Worm (Caenorhabditis elegans): Measurements from ENCODE around the gene Y51A2B.8.

Y51A2B.8 gene

DNA sequence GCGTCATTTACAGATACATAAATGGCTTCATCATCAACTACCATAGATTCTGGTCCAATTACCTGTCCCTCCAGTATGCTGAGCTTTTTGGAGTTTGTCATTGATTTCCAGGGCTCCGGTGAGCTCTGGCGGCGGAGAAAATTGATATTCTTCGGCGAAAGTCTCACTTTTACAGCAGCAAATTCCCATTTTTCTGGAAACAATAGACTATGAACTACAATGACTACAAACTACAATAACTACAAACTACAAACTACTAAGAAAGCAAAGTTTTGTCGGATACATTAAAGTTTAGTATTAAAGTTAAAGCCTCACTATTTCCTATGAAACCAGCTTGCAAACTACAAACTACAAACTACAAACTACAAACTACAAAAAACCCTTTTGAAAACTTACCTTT, 23.2 kb upstream of the Y51A2B.8 start, which contains the start of gene C08E8.2:
Gene C08E8.2, minus strand, starts transcription at position 101 of the 400 bp plus-strand sequence.
- TF ChIP-seq Y95B8A.8 (GFP tag; IDR thresholded peaks at IDR 0.05): no peak
- no peak for TF ChIP-seq ekl-4 (GFP tag; IDR thresholded peaks at IDR 0.05)
- TF ChIP-seq cebp-2 (GFP tag; IDR thresholded peaks at IDR 0.05): no peak
- no peak for TF ChIP-seq egrh-3 (GFP tag; IDR thresholded peaks at IDR 0.05)
- TF ChIP-seq attf-6 (GFP tag; IDR thresholded peaks at IDR 0.05): no peak
- no peak for TF ChIP-seq lin-54 (GFP tag; optimal IDR thresholded peaks at IDR 0.05)
- TF ChIP-seq fkh-3 (tag; optimal IDR thresholded peaks at IDR 0.05): no peak
- no peak for TF ChIP-seq Y67H2A.10 (GFP tag; conservative IDR thresholded peaks at IDR 0.05)
- no peak for TF ChIP-seq dpl-1 (GFP tag; optimal IDR thresholded peaks at IDR 0.05)
- TF ChIP-seq ztf-28 (GFP tag; IDR thresholded peaks at IDR 0.05): no peak

ce11 chrV:18359888-18360287, 19.0 kb upstream of the Y51A2B.8 start, which contains the start of gene C08E8.5:
Gene C08E8.5 (minus strand): TSS chrV:18359988.
- TF ChIP-seq rpc-1 (optimal IDR thresholded peaks at IDR 0.05) (no peak), rpc-1 (tag; optimal IDR thresholded peaks at IDR 0.05) (no peak), ets-4 (GFP tag; optimal IDR thresholded peaks at IDR 0.05) (no peak), egl-44 (GFP tag; IDR thresholded peaks at IDR 0.05) (no peak), akir-1 (GFP tag; optimal IDR thresholded peaks at IDR 0.05) (no peak), him-1 (tag; optimal IDR thresholded peaks at IDR 0.05) (no peak), lin-40 (tag; optimal IDR thresholded peaks at IDR 0.05) (no peak), ceh-79 (tag; optimal IDR thresholded peaks at IDR 0.05) (no peak), zfh-2 (GFP tag; conservative IDR thresholded peaks at IDR 0.05) (no peak), Y67H2A.10 (GFP tag; conservative IDR thresholded peaks at IDR 0.05) (no peak), egrh-3 (GFP tag; IDR thresholded peaks at IDR 0.05) (no peak), ztf-18 (tag; optimal IDR thresholded peaks at IDR 0.05) (no peak), lin-54 (GFP tag; optimal IDR thresholded peaks at IDR 0.05) (no peak), nhr-27 (tag; optimal IDR thresholded peaks at IDR 0.05) (no peak), ama-1 (optimal IDR thresholded peaks at IDR 0.05) (no peak), ama-1 (GFP tag; optimal IDR thresholded peaks at IDR 0.05) (no peak), C06A6.2 (GFP tag; conservative IDR thresholded peaks at IDR 0.05) (no peak), aptf-3 (GFP tag; IDR thresholded peaks at IDR 0.05) (no peak)

ce11 chrV:18362402-18362801, 16.5 kb upstream of the Y51A2B.8 start, which contains the start of gene C08E8.1:
Gene C08E8.1 (minus strand): TSS chrV:18362502.
- TF ChIP-seq let-526 (GFP tag; IDR thresholded peaks at IDR 0.05): no peak
- no peak for TF ChIP-seq mxl-1 (tag; optimal IDR thresholded peaks at IDR 0.05)
- no peak for TF ChIP-seq B0019.2 (GFP tag; conservative IDR thresholded peaks at IDR 0.05)
- TF ChIP-seq C17E4.6 (GFP tag; IDR thresholded peaks at IDR 0.05): no peak
- TF ChIP-seq madf-3 (GFP tag; IDR thresholded peaks at IDR 0.05): no peak
- TF ChIP-seq hmg-20 (GFP tag; IDR thresholded peaks at IDR 0.05): no peak
- TF ChIP-seq attf-3 (GFP tag; conservative IDR thresholded peaks at IDR 0.05): no peak
- no peak for TF ChIP-seq ceh-79 (tag; optimal IDR thresholded peaks at IDR 0.05)
- TF ChIP-seq T07F8.4 (tag; optimal IDR thresholded peaks at IDR 0.05): no peak
- TF ChIP-seq snpc-4 (GFP tag; optimal IDR thresholded peaks at IDR 0.05): no peak
- no peak for TF ChIP-seq snpc-4 (tag; optimal IDR thresholded peaks at IDR 0.05)
- TF ChIP-seq ekl-4 (GFP tag; IDR thresholded peaks at IDR 0.05): no peak
- no peak for TF ChIP-seq F39B2.1 (GFP tag; IDR thresholded peaks at IDR 0.05)
- TF ChIP-seq F55B11.4 (tag; optimal IDR thresholded peaks at IDR 0.05; ENCODE audit: borderline replicate concordance, insufficient read depth): no peak
- TF ChIP-seq B0035.1 (tag; optimal IDR thresholded peaks at IDR 0.05): no peak
- no peak for TF ChIP-seq nhr-80 (tag; optimal IDR thresholded peaks at IDR 0.05)
- TF ChIP-seq lsl-1 (GFP tag; optimal IDR thresholded peaks at IDR 0.05): no peak
- TF ChIP-seq bed-2 (GFP tag; IDR thresholded peaks at IDR 0.05): no peak

Measured in whole organism, young adult.